Worm (Caenorhabditis elegans) whole organism, L3 larva: ENCODE measurements around the gene F47B8.13.
A peak's percentile ranks its signal among the peaks of the same experiment; 100 is the strongest.

Experiments
- R02D3.7 ChIP-seq: fragments of 150-350 bp; optimal IDR thresholded peaks from 2 replicates; lab custom pipeline; 2014; ENCODE audit warnings: missing biosample characterization, missing genetic modification characterization
- aly-2 ChIP-seq: fragments of 150-350 bp; optimal IDR thresholded peaks from 2 replicates; lab custom pipeline; 2014; ENCODE audit warnings: missing biosample characterization, missing genetic modification characterization
- ama-1 ChIP-seq: fragments of 150-350 bp; optimal IDR thresholded peaks from 2 replicates; lab custom pipeline; 2018
- ceh-16 ChIP-seq: sonication (generic microtip); optimal IDR thresholded peaks from 2 replicates; lab custom pipeline; 2017; ENCODE audit warnings: missing biosample characterization, missing genetic modification characterization
- egl-5 ChIP-seq: fragments of 150-350 bp; optimal IDR thresholded peaks from 2 replicates; lab custom pipeline; 2017; ENCODE audit warnings: missing biosample characterization, missing genetic modification reagents, missing genetic modification characterization, inconsistent platforms
- fkh-10 ChIP-seq: sonication (generic microtip); optimal IDR thresholded peaks from 2 replicates; lab custom pipeline; 2017; ENCODE audit warnings: missing biosample characterization, missing genetic modification reagents, missing genetic modification characterization
- nhr-43 ChIP-seq: sonication (generic microtip); optimal IDR thresholded peaks from 2 replicates; lab custom pipeline; 2016; ENCODE audit warnings: mild to moderate bottlenecking, missing genetic modification characterization, missing compliant biosample characterization; ENCODE audit not compliant: poor library complexity, severe bottlenecking
- pha-4 ChIP-seq: fragments of 150-350 bp; optimal IDR thresholded peaks from 2 replicates; lab custom pipeline; 2014; ENCODE audit warnings: missing biosample characterization, missing genetic modification reagents, missing genetic modification characterization
- pqm-1 ChIP-seq: fragments of 150-350 bp; optimal IDR thresholded peaks from 2 replicates; lab custom pipeline; 2017; ENCODE audit warnings: missing biosample characterization, missing genetic modification characterization, inconsistent platforms
- sea-2 ChIP-seq: fragments of 150-350 bp; sonication (generic microtip); optimal IDR thresholded peaks from 4 replicates; lab custom pipeline; 2014; ENCODE audit warnings: missing biosample characterization, missing genetic modification reagents, missing genetic modification characterization
- skn-1 ChIP-seq: fragments of 150-350 bp; optimal IDR thresholded peaks from 2 replicates; lab custom pipeline; 2014; ENCODE audit warnings: missing biosample characterization, missing genetic modification characterization
- unc-39 ChIP-seq: sonication (generic microtip); optimal IDR thresholded peaks from 4 replicates; lab custom pipeline; 2017; ENCODE audit warnings: missing biosample characterization, missing genetic modification characterization

ce11 chrV:14301076-14301475 lies 18.5 kb downstream of the F47B8.13 start, which contains the start of gene F14D7.6:
- TF ChIP-seq ama-1 (no peak), sea-2 (GFP tag; lab: Kevin White, UChicago) (no peak), egl-5 (tag; lab: Kevin White, UChicago) (no peak), unc-39 (tag; lab: Kevin White, UChicago) (no peak), ceh-16 (tag; lab: Kevin White, UChicago) (no peak), fkh-10 (GFP tag; lab: Kevin White, UChicago) (no peak), pqm-1 (peak; percentile 33), pha-4 (tag; lab: Kevin White, UChicago) (no peak), R02D3.7 (tag; lab: Kevin White, UChicago) (no peak), aly-2 (tag; lab: Kevin White, UChicago) (no peak), skn-1 (no peak), nhr-43 (no peak)
